Worm (Caenorhabditis elegans): ENCODE data around the gene col-127.
A peak's percentile ranks its signal among the peaks of the same experiment; 100 is the strongest.

The col-127 gene

DNA sequence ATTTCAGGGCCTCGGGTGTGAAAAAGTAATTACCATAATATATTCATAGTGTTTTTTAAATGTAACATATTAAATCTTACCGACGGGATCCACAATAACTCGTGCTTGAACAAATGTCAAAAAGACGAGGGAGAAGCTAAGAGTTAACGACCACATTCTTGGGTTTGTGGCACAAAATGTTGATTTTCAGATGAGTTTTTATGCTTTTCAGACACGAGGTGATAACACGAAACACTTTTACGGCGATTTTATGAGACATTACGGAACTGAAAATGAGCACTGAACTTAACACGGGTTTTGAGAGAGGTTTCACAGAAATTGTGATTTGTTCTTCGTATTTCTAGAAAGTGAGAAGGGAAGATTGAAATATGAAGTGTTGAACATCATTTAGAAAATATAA lies 40.6 kb upstream of the col-127 start, which contains the start of gene B0035.13 (continued):
- TF ChIP-seq hmg-1.1 (GFP tag; IDR thresholded peaks at IDR 0.05) (no peak), F10B5.3 (tag; optimal IDR thresholded peaks at IDR 0.05) (no peak), nhr-6 (tag; optimal IDR thresholded peaks at IDR 0.05) (no peak), zip-2 (tag; optimal IDR thresholded peaks at IDR 0.05) (no peak), Y48G9A.11 (GFP tag; IDR thresholded peaks at IDR 0.05) (no peak), sdz-12 (GFP tag; optimal IDR thresholded peaks at IDR 0.05) (no peak), dmd-6 (GFP tag; IDR thresholded peaks at IDR 0.05) (0 out of 2 replicates have a peak, but pooled peaks have one; percentile 25), snpc-4 (tag; optimal IDR thresholded peaks at IDR 0.05) (no peak), ZK337.2 (GFP tag; IDR thresholded peaks at IDR 0.05) (no peak), F26F4.8 (GFP tag; conservative IDR thresholded peaks at IDR 0.05) (no peak), tra-1 (GFP tag; IDR thresholded peaks at IDR 0.05) (no peak), zfp-2 (tag; optimal IDR thresholded peaks at IDR 0.05) (no peak), zag-1 (tag; optimal IDR thresholded peaks at IDR 0.05) (no peak), nhr-77 (tag; optimal IDR thresholded peaks at IDR 0.05) (peak; percentile 45), Y75B8A.6 (GFP tag; IDR thresholded peaks at IDR 0.05) (no peak), attf-4 (tag; optimal IDR thresholded peaks at IDR 0.05) (no peak), cey-2 (tag; optimal IDR thresholded peaks at IDR 0.05; ENCODE audit: borderline replicate concordance, insufficient read depth) (no peak), F49E8.2 (tag; optimal IDR thresholded peaks at IDR 0.05; ENCODE audit: borderline replicate concordance) (no peak), nhr-76 (tag; optimal IDR thresholded peaks at IDR 0.05) (no peak), dmd-8 (GFP tag; IDR thresholded peaks at IDR 0.05) (no peak), ZK546.5 (tag; optimal IDR thresholded peaks at IDR 0.05) (no peak), ctbp-1 (GFP tag; IDR thresholded peaks at IDR 0.05) (no peak), ces-1 (GFP tag; optimal IDR thresholded peaks at IDR 0.05) (no peak), ceh-62 (tag; optimal IDR thresholded peaks at IDR 0.05) (no peak), Y5F2A.4 (GFP tag; optimal IDR thresholded peaks at IDR 0.05) (no peak), D1046.2 (GFP tag; IDR thresholded peaks at IDR 0.05) (no peak), skn-1 (tag; optimal IDR thresholded peaks at IDR 0.05) (no peak), lsy-2 (tag; optimal IDR thresholded peaks at IDR 0.05) (no peak), fos-1 (tag; optimal IDR thresholded peaks at IDR 0.05) (no peak), T20F7.1 (GFP tag; optimal IDR thresholded peaks at IDR 0.05) (no peak), nhr-41 (GFP tag; IDR thresholded peaks at IDR 0.05) (no peak), ceh-32 (tag; optimal IDR thresholded peaks at IDR 0.05; ENCODE audit: poor library complexity) (no peak), egl-27 (tag; optimal IDR thresholded peaks at IDR 0.05) (no peak), dve-1 (tag; optimal IDR thresholded peaks at IDR 0.05; ENCODE audit: insufficient read depth) (peak; percentile 58), nhr-11 (tag; optimal IDR thresholded peaks at IDR 0.05) (no peak), mxl-3 (GFP tag; optimal IDR thresholded peaks at IDR 0.05) (peak; percentile 29), php-3 (GFP tag; IDR thresholded peaks at IDR 0.05) (peak; percentile 95), daf-16 (GFP tag; optimal IDR thresholded peaks at IDR 0.05) (no peak), daf-16 (tag; optimal IDR thresholded peaks at IDR 0.05) (peak; percentile 39), ceh-28 (tag; optimal IDR thresholded peaks at IDR 0.05) (no peak), hlh-30 (tag; optimal IDR thresholded peaks at IDR 0.05; ENCODE audit: insufficient read depth) (peak; percentile 14), daf-19 (GFP tag; conservative IDR thresholded peaks at IDR 0.05) (no peak)

DNA sequence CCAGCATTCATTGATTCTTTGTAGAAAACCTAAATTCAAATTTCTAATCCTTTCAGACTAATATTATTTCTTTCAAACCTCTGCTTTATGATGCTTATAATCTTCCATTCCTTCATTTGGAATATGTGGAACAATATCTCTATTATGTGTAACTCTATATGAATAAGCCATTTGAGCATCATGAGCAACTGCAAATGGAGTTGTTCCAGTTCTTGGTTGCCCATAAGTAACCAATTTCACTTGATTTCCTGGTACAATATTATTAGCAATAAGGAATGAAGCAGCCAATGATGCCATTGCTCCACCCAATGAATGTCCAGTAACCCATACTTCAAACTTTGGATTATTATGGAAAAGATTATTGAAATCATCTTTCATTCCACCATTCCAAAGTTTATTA lies 39.0 kb upstream of the col-127 start:
- TF ChIP-seq ceh-20 (GFP tag; IDR thresholded peaks at IDR 0.05) (no peak), madf-9 (GFP tag; conservative IDR thresholded peaks at IDR 0.05) (no peak)
